Worm (Caenorhabditis elegans) whole organism, L2 larva: ENCODE results near the gene C25D7.10.

Source experiments
- R02D3.7 ChIP-seq: fragments of 150-350 bp; optimal IDR thresholded peaks from 2 replicates; lab custom pipeline; 2014; ENCODE audit warnings: missing biosample characterization, missing genetic modification characterization
- elt-1 ChIP-seq: fragments of 150-350 bp; optimal IDR thresholded peaks from 2 replicates; lab custom pipeline; 2014; ENCODE audit warnings: missing biosample characterization, missing genetic modification characterization
- fos-1 ChIP-seq: fragments of 150-350 bp; optimal IDR thresholded peaks from 2 replicates; lab custom pipeline; 2014; ENCODE audit warnings: missing biosample characterization, missing genetic modification characterization
- gmeb-1 ChIP-seq: fragments of 150-350 bp; optimal IDR thresholded peaks from 2 replicates; lab custom pipeline; 2014; ENCODE audit warnings: missing biosample characterization, missing genetic modification characterization
- mbf-1 ChIP-seq: sonication (generic microtip); optimal IDR thresholded peaks from 2 replicates; lab custom pipeline; 2017; ENCODE audit warnings: missing biosample characterization, missing genetic modification characterization
- nhr-11 ChIP-seq: fragments of 150-350 bp; optimal IDR thresholded peaks from 2 replicates; lab custom pipeline; 2014; ENCODE audit warnings: missing biosample characterization, missing genetic modification characterization
- nhr-129 ChIP-seq: fragments of 150-350 bp; optimal IDR thresholded peaks from 2 replicates; lab custom pipeline; 2014; ENCODE audit warnings: missing biosample characterization, missing genetic modification characterization
- peb-1 ChIP-seq: fragments of 150-350 bp; optimal IDR thresholded peaks from 2 replicates; lab custom pipeline; 2014; ENCODE audit warnings: missing biosample characterization, missing genetic modification characterization
- snpc-4 ChIP-seq: fragments of 150-350 bp; optimal IDR thresholded peaks from 2 replicates; lab custom pipeline; 2014; ENCODE audit warnings: missing biosample characterization, missing genetic modification characterization
- unc-62 ChIP-seq: fragments of 150-350 bp; optimal IDR thresholded peaks from 2 replicates; lab custom pipeline; 2014; ENCODE audit warnings: missing biosample characterization, missing genetic modification reagents, missing genetic modification characterization
- ztf-11 ChIP-seq: sonication (generic microtip); optimal IDR thresholded peaks from 2 replicates; lab custom pipeline; 2017; ENCODE audit warnings: missing biosample characterization, missing genetic modification characterization

- TF ChIP-seq ztf-11 (tag; lab: Kevin White, UChicago) (no peak), gmeb-1 (peak; percentile 81), elt-1 (tag; lab: Kevin White, UChicago) (no peak), nhr-129 (tag; lab: Kevin White, UChicago) (peak; percentile 78), snpc-4 (tag; lab: Kevin White, UChicago) (peak; percentile 81), peb-1 (no peak), unc-62 (GFP tag; lab: Kevin White, UChicago) (no peak), mbf-1 (tag; lab: Kevin White, UChicago) (no peak), R02D3.7 (tag; lab: Kevin White, UChicago) (peak; percentile 88), nhr-11 (tag; lab: Kevin White, UChicago) (no peak), fos-1 (tag; lab: Kevin White, UChicago) (peak; percentile 80)
These were observed 18.1 kb downstream of the C25D7.10 start, which contains the start of the genes ahsa-1 and C01G10.7 for ce11 chrV:15085335-15085800.
